Worm (Caenorhabditis elegans) whole organism, L3 larva: ENCODE measurements around the gene sel-8.

ENCODE experiments used
- fos-1 ChIP-seq: fragments of 150-350 bp; optimal IDR thresholded peaks from 2 replicates; lab custom pipeline; 2014; ENCODE audit warnings: missing biosample characterization, missing genetic modification characterization
- nhr-237 ChIP-seq: fragments of 150-350 bp; optimal IDR thresholded peaks from 2 replicates; lab custom pipeline; 2014; ENCODE audit warnings: missing biosample characterization, missing genetic modification characterization
- pqm-1 ChIP-seq: fragments of 150-350 bp; optimal IDR thresholded peaks from 2 replicates; lab custom pipeline; 2017; ENCODE audit warnings: missing biosample characterization, missing genetic modification characterization, inconsistent platforms
- unc-39 ChIP-seq: sonication (generic microtip); optimal IDR thresholded peaks from 4 replicates; lab custom pipeline; 2017; ENCODE audit warnings: missing biosample characterization, missing genetic modification characterization
- ztf-11 ChIP-seq: fragments of 150-350 bp; optimal IDR thresholded peaks from 2 replicates; lab custom pipeline; 2014; ENCODE audit warnings: missing biosample characterization, missing genetic modification characterization

- TF ChIP-seq unc-39 (tag; lab: Kevin White, UChicago) (no peak), ztf-11 (tag; lab: Kevin White, UChicago) (no peak), fos-1 (tag; lab: Kevin White, UChicago) (no peak), nhr-237 (tag; lab: Kevin White, UChicago) (no peak), pqm-1 (tag; lab: Kevin White, UChicago) (no peak)
Measured at ce11 chrIII:3601271-3601670, 25.7 kb downstream of the sel-8 start.
